Worm (Caenorhabditis elegans) whole organism, mixed stage, embryonic: ENCODE data around the gene ttr-38.

Experiments
- blmp-1 ChIP-seq: fragments of 150-350 bp; optimal IDR thresholded peaks from 2 replicates; lab custom pipeline; 2014; ENCODE audit warnings: missing biosample characterization, missing genetic modification characterization
- ceh-43 ChIP-seq: fragments of 200-800 bp; sonication (Bioruptor generic); optimal IDR thresholded peaks from 2 replicates; lab custom pipeline; 2018; ENCODE audit warnings: mild to moderate bottlenecking, missing genetic modification characterization, moderate library complexity, missing compliant biosample characterization
- elt-3 ChIP-seq: fragments of 150-350 bp; optimal IDR thresholded peaks from 2 replicates; lab custom pipeline; 2014; ENCODE audit warnings: missing biosample characterization, missing genetic modification characterization
- lsy-2 ChIP-seq: fragments of 150-350 bp; optimal IDR thresholded peaks from 2 replicates; lab custom pipeline; 2014; ENCODE audit warnings: missing biosample characterization, missing genetic modification characterization
- nhr-12 ChIP-seq: fragments of 150-350 bp; optimal IDR thresholded peaks from 2 replicates; lab custom pipeline; 2014; ENCODE audit warnings: missing biosample characterization, missing genetic modification characterization
- nhr-28 ChIP-seq: fragments of 150-350 bp; optimal IDR thresholded peaks from 2 replicates; lab custom pipeline; 2014; ENCODE audit warnings: missing biosample characterization, missing genetic modification characterization
- nhr-76 ChIP-seq: sonication (generic microtip); optimal IDR thresholded peaks from 2 replicates; lab custom pipeline; 2017; ENCODE audit warnings: missing biosample characterization, missing genetic modification characterization
- snpc-4 ChIP-seq: fragments of 150-350 bp; optimal IDR thresholded peaks from 2 replicates; lab custom pipeline; 2014; ENCODE audit warnings: missing biosample characterization, missing genetic modification characterization
- unc-39 ChIP-seq: fragments of 150-350 bp; optimal IDR thresholded peaks from 2 replicates; lab custom pipeline; 2014; ENCODE audit warnings: missing biosample characterization, missing genetic modification characterization
- ztf-11 ChIP-seq: fragments of 150-350 bp; optimal IDR thresholded peaks from 2 replicates; lab custom pipeline; 2014; ENCODE audit warnings: missing biosample characterization, missing genetic modification characterization

- no peak for TF ChIP-seq snpc-4
- TF ChIP-seq ztf-11 (tag; lab: Kevin White, UChicago): no peak
- no peak for TF ChIP-seq nhr-12 (tag; lab: Kevin White, UChicago)
- TF ChIP-seq elt-3 (tag; lab: Kevin White, UChicago): no peak
- no peak for TF ChIP-seq unc-39 (tag; lab: Kevin White, UChicago)
- TF ChIP-seq blmp-1 (tag; lab: Kevin White, UChicago): no peak
- TF ChIP-seq ceh-43 (GFP tag; lab: Kevin White, UChicago): no peak
- TF ChIP-seq nhr-76 (tag; lab: Kevin White, UChicago): no peak
- no peak for TF ChIP-seq lsy-2 (tag; lab: Kevin White, UChicago)
- no peak for TF ChIP-seq nhr-28
These were observed 33.2 kb upstream of the ttr-38 start, which contains the start of gene oga-1 for ce11 chrX:9347380-9347979.
